Fruit fly (Drosophila melanogaster) whole organism, embryonic: Measurements from ENCODE around the gene EMC10.

ENCODE experiments used
- Atf6 ChIP-seq: fragments of 200-800 bp; sonication (Bioruptor generic); IDR thresholded peaks from 2 replicates; pipeline ENCODE4 v1.3.6; 2022; ENCODE audit warnings: missing biosample characterization, missing genetic modification characterization
- CG10147 ChIP-seq: fragments of 200-800 bp; sonication (Bioruptor generic); optimal IDR thresholded peaks from 2 replicates; lab custom pipeline; 2019; ENCODE audit warnings: missing biosample characterization, mild to moderate bottlenecking, missing genetic modification characterization, moderate library complexity
- CG10267 ChIP-seq: fragments of 200-800 bp; sonication (Bioruptor generic); optimal IDR thresholded peaks from 2 replicates; lab custom pipeline; 2018; ENCODE audit warnings: missing biosample characterization, mild to moderate bottlenecking, missing genetic modification characterization, moderate library complexity
- CG10959 ChIP-seq: fragments of 200-800 bp; sonication (Bioruptor generic); IDR thresholded peaks from 2 replicates; pipeline ENCODE4 v1.3.6; 2022; ENCODE audit warnings: missing biosample characterization, missing genetic modification characterization
- CG11247 ChIP-seq: fragments of 200-800 bp; sonication (Bioruptor generic); IDR thresholded peaks from 2 replicates; pipeline ENCODE4 v1.3.6; 2022; ENCODE audit warnings: missing biosample characterization, missing genetic modification characterization
- CG12391 ChIP-seq: fragments of 200-800 bp; sonication (Bioruptor generic); optimal IDR thresholded peaks from 3 replicates; lab custom pipeline; 2018; ENCODE audit warnings: missing biosample characterization, mild to moderate bottlenecking, missing genetic modification characterization, moderate library complexity
- CG13424 ChIP-seq: fragments of 200-800 bp; sonication (Bioruptor generic); optimal IDR thresholded peaks from 2 replicates; lab custom pipeline; 2019; ENCODE audit warnings: missing biosample characterization, mild to moderate bottlenecking, missing genetic modification characterization, moderate library complexity
- CG14014 ChIP-seq: fragments of 200-800 bp; sonication (Bioruptor generic); IDR thresholded peaks from 2 replicates; pipeline ENCODE4 v1.3.6; 2022; ENCODE audit warnings: missing biosample characterization, missing genetic modification characterization
- CG14050 ChIP-seq: fragments of 200-800 bp; sonication (Bioruptor generic); IDR thresholded peaks from 3 replicates; pipeline ENCODE4 v1.3.6; 2022; ENCODE audit warnings: missing biosample characterization, missing genetic modification characterization
- CG15601 ChIP-seq: fragments of 200-800 bp; sonication (Bioruptor generic); optimal IDR thresholded peaks from 3 replicates; lab custom pipeline; 2019; ENCODE audit warnings: missing biosample characterization, mild to moderate bottlenecking, missing genetic modification characterization, moderate library complexity
- CG18619 ChIP-seq: fragments of 200-800 bp; sonication (Bioruptor generic); optimal IDR thresholded peaks from 3 replicates; lab custom pipeline; 2017; ENCODE audit warnings: missing biosample characterization, mild to moderate bottlenecking, missing genetic modification characterization
- CG2116 ChIP-seq: fragments of 200-800 bp; sonication (Bioruptor generic); optimal IDR thresholded peaks from 3 replicates; lab custom pipeline; 2018; ENCODE audit warnings: missing biosample characterization, mild to moderate bottlenecking, missing genetic modification characterization
- CG30403 ChIP-seq: fragments of 200-800 bp; sonication (Bioruptor generic); optimal IDR thresholded peaks from 3 replicates; lab custom pipeline; 2016; ENCODE audit warnings: missing biosample characterization, missing genetic modification characterization
- CG3847 ChIP-seq: fragments of 200-800 bp; sonication (Bioruptor generic); IDR thresholded peaks from 2 replicates; pipeline ENCODE4 v1.3.6; 2022; ENCODE audit warnings: missing biosample characterization, missing genetic modification characterization
- CG4404 ChIP-seq: fragments of 200-800 bp; sonication (Bioruptor generic); IDR thresholded peaks from 2 replicates; pipeline ENCODE4 v1.3.6; 2022; ENCODE audit warnings: missing biosample characterization, missing genetic modification characterization
- CG4424 ChIP-seq: fragments of 200-800 bp; sonication (Bioruptor generic); optimal IDR thresholded peaks from 3 replicates; lab custom pipeline; 2016; ENCODE audit warnings: missing biosample characterization, missing genetic modification characterization
- CG4617 ChIP-seq: fragments of 200-800 bp; sonication (Bioruptor generic); optimal IDR thresholded peaks from 3 replicates; lab custom pipeline; 2016; ENCODE audit warnings: missing biosample characterization, missing genetic modification characterization, borderline replicate concordance
- CG4820 ChIP-seq: fragments of 200-800 bp; sonication (Bioruptor generic); optimal IDR thresholded peaks from 3 replicates; lab custom pipeline; 2016; ENCODE audit warnings: missing biosample characterization, missing genetic modification characterization
- CG5953 ChIP-seq: fragments of 200-800 bp; sonication (Bioruptor generic); IDR thresholded peaks from 2 replicates; pipeline ENCODE4 v1.3.6; 2022; ENCODE audit warnings: missing biosample characterization, missing genetic modification characterization
- CG6654 ChIP-seq: fragments of 200-800 bp; sonication (Bioruptor generic); optimal IDR thresholded peaks from 2 replicates; lab custom pipeline; 2017; ENCODE audit warnings: missing biosample characterization, mild to moderate bottlenecking, missing genetic modification characterization
- CG8290 ChIP-seq, 3 experiments: fragments of 200-800 bp; sonication (Bioruptor generic); optimal IDR thresholded peaks; 2 replicates each; lab custom pipeline; 2016 to 2019; ENCODE audit warnings: missing biosample characterization in 3 of 3, missing genetic modification characterization in 3 of 3, mild to moderate bottlenecking in 2 of 3, moderate library complexity in 1 of 3
- CG9797 ChIP-seq: fragments of 200-800 bp; sonication (Bioruptor generic); optimal IDR thresholded peaks from 3 replicates; lab custom pipeline; 2018; ENCODE audit warnings: missing biosample characterization, mild to moderate bottlenecking, missing genetic modification characterization
- D19B ChIP-seq: fragments of 200-800 bp; sonication (Bioruptor generic); optimal IDR thresholded peaks from 2 replicates; lab custom pipeline; 2017; ENCODE audit warnings: missing biosample characterization, mild to moderate bottlenecking, missing genetic modification characterization
- Dad ChIP-seq: fragments of 200-800 bp; sonication (Bioruptor generic); optimal IDR thresholded peaks from 3 replicates; lab custom pipeline; 2016; ENCODE audit warnings: missing biosample characterization, missing genetic modification characterization
- E2f1 ChIP-seq: fragments of 200-800 bp; sonication (Bioruptor generic); IDR thresholded peaks from 2 replicates; pipeline ENCODE4 v1.3.6; 2022; ENCODE audit warnings: missing biosample characterization, missing genetic modification characterization
- HLH3B ChIP-seq: fragments of 200-800 bp; sonication (Bioruptor generic); IDR thresholded peaks from 2 replicates; pipeline ENCODE4 v1.3.6; 2022; ENCODE audit warnings: missing biosample characterization, missing genetic modification characterization
- Hr3 ChIP-seq: fragments of 200-800 bp; sonication (Bioruptor generic); optimal IDR thresholded peaks from 3 replicates; lab custom pipeline; 2016; ENCODE audit warnings: missing biosample characterization, missing genetic modification characterization
- Hr51 ChIP-seq, 2 experiments: fragments of 200-800 bp; sonication (Bioruptor generic); optimal IDR thresholded peaks; 2 replicates in 1 of 2; 3 replicates in 1 of 2; lab custom pipeline; 2016 to 2018; ENCODE audit warnings: missing biosample characterization in 2 of 2, missing genetic modification characterization in 2 of 2, mild to moderate bottlenecking in 1 of 2, moderate library complexity in 1 of 2
- Hsf ChIP-seq: fragments of 200-800 bp; sonication (Bioruptor generic); optimal IDR thresholded peaks from 3 replicates; lab custom pipeline; 2016; ENCODE audit warnings: missing biosample characterization, missing genetic modification characterization
- Ssrp ChIP-seq: fragments of 200-800 bp; sonication (Bioruptor generic); optimal IDR thresholded peaks from 2 replicates; lab custom pipeline; 2018; ENCODE audit warnings: missing biosample characterization, mild to moderate bottlenecking, missing genetic modification characterization, moderate library complexity
- amos ChIP-seq: fragments of 200-800 bp; sonication (Bioruptor generic); IDR thresholded peaks from 2 replicates; pipeline ENCODE4 v1.3.6; 2022; ENCODE audit warnings: missing biosample characterization, missing genetic modification characterization; ENCODE audit not compliant: partially characterized antibody
- az2 ChIP-seq: fragments of 200-800 bp; sonication (Bioruptor generic); optimal IDR thresholded peaks from 3 replicates; lab custom pipeline; 2016; ENCODE audit warnings: missing biosample characterization, missing genetic modification characterization
- bsh ChIP-seq, 2 experiments: fragments of 200-800 bp; sonication (Bioruptor generic); optimal IDR thresholded peaks; 2 replicates each; lab custom pipeline; 2017 to 2018; ENCODE audit warnings: mild to moderate bottlenecking in 2 of 2, missing biosample characterization in 2 of 2, missing genetic modification characterization in 2 of 2, moderate library complexity in 1 of 2
- chif ChIP-seq, 2 experiments: fragments of 200-800 bp; sonication (Bioruptor generic); optimal IDR thresholded peaks; 3 replicates each; lab custom pipeline; 2016; ENCODE audit warnings: missing biosample characterization in 2 of 2, missing genetic modification characterization in 2 of 2
- dm ChIP-seq: fragments of 200-800 bp; sonication (Bioruptor generic); optimal IDR thresholded peaks from 3 replicates; lab custom pipeline; 2016; ENCODE audit warnings: missing biosample characterization, missing genetic modification characterization
- ems ChIP-seq: fragments of 200-800 bp; sonication (Bioruptor generic); optimal IDR thresholded peaks from 3 replicates; lab custom pipeline; 2016; ENCODE audit warnings: missing biosample characterization, missing genetic modification characterization
- eyg ChIP-seq: fragments of 200-800 bp; sonication (Bioruptor generic); optimal IDR thresholded peaks from 3 replicates; lab custom pipeline; 2016; ENCODE audit warnings: missing biosample characterization, missing genetic modification characterization
- grau ChIP-seq: fragments of 200-800 bp; optimal IDR thresholded peaks from 3 replicates; lab custom pipeline; 2019; ENCODE audit warnings: missing biosample characterization, mild to moderate bottlenecking, missing genetic modification characterization, moderate library complexity
- h ChIP-seq: fragments of >200 bp; optimal IDR thresholded peaks from 2 replicates; lab custom pipeline; 2017
- kay ChIP-seq: fragments of 200-800 bp; sonication (Bioruptor generic); optimal IDR thresholded peaks from 2 replicates; lab custom pipeline; 2016; ENCODE audit warnings: missing biosample characterization, missing genetic modification characterization
- mam ChIP-seq: fragments of 200-800 bp; sonication (Bioruptor generic); optimal IDR thresholded peaks from 3 replicates; lab custom pipeline; 2016; ENCODE audit warnings: missing biosample characterization, missing genetic modification characterization
- psq ChIP-seq: fragments of 200-800 bp; sonication (Bioruptor generic); optimal IDR thresholded peaks from 2 replicates; lab custom pipeline; 2017; ENCODE audit warnings: missing biosample characterization, missing genetic modification characterization
- tio ChIP-seq: fragments of 200-800 bp; sonication (Bioruptor generic); optimal IDR thresholded peaks from 2 replicates; lab custom pipeline; 2017; ENCODE audit warnings: missing biosample characterization, missing genetic modification characterization, inconsistent platforms
- ttk ChIP-seq: fragments of 200-800 bp; sonication (Bioruptor generic); IDR thresholded peaks from 2 replicates; pipeline ENCODE4 v2.1.2; 2022; ENCODE audit warnings: missing biosample characterization, missing genetic modification characterization
- twi ChIP-seq: fragments of 200-800 bp; optimal IDR thresholded peaks from 2 replicates; lab custom pipeline; 2019; ENCODE audit warnings: missing biosample characterization, mild to moderate bottlenecking, missing genetic modification characterization, moderate library complexity
- vnd ChIP-seq: fragments of 200-800 bp; sonication (Bioruptor generic); IDR thresholded peaks from 3 replicates; pipeline ENCODE4 v1.3.6; 2022; ENCODE audit warnings: missing biosample characterization, missing genetic modification characterization; ENCODE audit not compliant: partially characterized antibody
- zfh1 ChIP-seq: fragments of 200-800 bp; sonication (Bioruptor generic); IDR thresholded peaks from 3 replicates; pipeline ENCODE4 v1.3.6; 2022; ENCODE audit warnings: missing biosample characterization, missing genetic modification characterization

EMC10 gene

dm6 chr3L:21568848-21569372 is 5.0 kb upstream of the EMC10 start, which contains the start of the genes CRIF and SMC5 (continued):
- TF ChIP-seq chif (GFP tag; optimal IDR thresholded peaks at IDR 0.05; lab: Kevin White, UChicago) (peak; percentile 51 to 70), CG30403 (GFP tag; lab: Kevin White, UChicago) (peak; percentile 89), kay (peak; percentile 53), az2 (peak; percentile 67), Ssrp (tag; lab: Kevin White, UChicago) (peak; percentile 73), amos (GFP tag; lab: Robert Waterston, UW) (no peak), Hr51 (GFP tag; optimal IDR thresholded peaks at IDR 0.05; lab: Kevin White, UChicago) (peak in 1 of 2 experiments; percentile 61), E2f1 (GFP tag; lab: Robert Waterston, UW) (peak; percentile 44; the same call in 1 of the 2 replicates), ttk (0 out of 2 replicates have a peak, but pooled peaks have one; percentile 42), Hr3 (GFP tag; lab: Kevin White, UChicago) (peak; percentile 67), CG6654 (GFP tag; lab: Kevin White, UChicago) (peak; percentile 14), h (no peak), CG15601 (tag; lab: Kevin White, UChicago) (peak; percentile 68), CG14014 (peak; percentile 52; the same call in 1 of the 2 replicates), vnd (GFP tag; lab: Robert Waterston, UW) (no peak), tio (GFP tag; lab: Kevin White, UChicago) (peak; percentile 58), CG8290 (GFP tag; optimal IDR thresholded peaks at IDR 0.05; lab: Kevin White, UChicago) (peak; percentile 70), CG8290 (tag; optimal IDR thresholded peaks at IDR 0.05; lab: Kevin White, UChicago) (no peak), ems (GFP tag; lab: Kevin White, UChicago) (peak; percentile 30), CG10959 (GFP tag; lab: Robert Waterston, UW) (no peak), CG11247 (no peak), CG10147 (GFP tag; lab: Kevin White, UChicago) (peak; percentile 67), CG4617 (GFP tag; lab: Kevin White, UChicago) (peak; percentile 68), grau (tag; lab: Kevin White, UChicago) (peak; percentile 78), twi (tag; lab: Kevin White, UChicago) (peak; percentile 64), Dad (GFP tag; lab: Kevin White, UChicago) (peak; percentile 44), CG18619 (GFP tag; lab: Kevin White, UChicago) (peak; percentile 60), psq (GFP tag; lab: Kevin White, UChicago) (no peak), CG4424 (GFP tag; lab: Kevin White, UChicago) (peak; percentile 68), eyg (GFP tag; lab: Kevin White, UChicago) (peak; percentile 24), CG2116 (GFP tag; lab: Kevin White, UChicago) (peak; percentile 70), CG3847 (GFP tag; lab: Robert Waterston, UW) (peak; percentile 63), CG9797 (GFP tag; lab: Kevin White, UChicago) (peak; percentile 7), CG4820 (GFP tag; lab: Kevin White, UChicago) (peak; percentile 58), Hsf (GFP tag; lab: Kevin White, UChicago) (peak; percentile 80), Atf6 (GFP tag; lab: Robert Waterston, UW) (peak; percentile 20; the same call in 1 of the 2 replicates), bsh (GFP tag; optimal IDR thresholded peaks at IDR 0.05; lab: Kevin White, UChicago) (peak in 1 of 2 experiments; percentile 54), CG5953 (GFP tag; lab: Robert Waterston, UW) (no peak), CG14050 (GFP tag; lab: Robert Waterston, UW) (0 out of 3 replicates have a peak, but pooled peaks have one; percentile 27), CG4404 (GFP tag; lab: Robert Waterston, UW) (peak; percentile 60), mam (GFP tag; lab: Kevin White, UChicago) (peak; percentile 82), HLH3B (GFP tag; lab: Robert Waterston, UW) (peak; percentile 52), zfh1 (GFP tag; lab: Robert Waterston, UW) (peak; percentile 52; the same call in 1 of the 3 replicates), CG12391 (peak; percentile 80), CG10267 (peak; percentile 64), dm (peak; percentile 33), D19B (GFP tag; lab: Kevin White, UChicago) (peak; percentile 31), CG13424 (peak; percentile 74)
- TF ChIP-seq, all 482 proteins: peak for 235
